Fruit fly (Drosophila melanogaster): Measurements from ENCODE around the gene CG15533.

The CG15533 gene

dm6 chr3R:30425622-30426021 lies 3.0 kb upstream of the CG15533 start (continued):
- TF ChIP-seq CG2199 (GFP tag; IDR thresholded peaks at IDR 0.05): no peak
- no peak for TF ChIP-seq NC2β (GFP tag; optimal IDR thresholded peaks at IDR 0.05)
- TF ChIP-seq pros (GFP tag; optimal IDR thresholded peaks at IDR 0.05): no peak
- no peak for TF ChIP-seq CG17186 (GFP tag; optimal IDR thresholded peaks at IDR 0.05)
- no peak for TF ChIP-seq BtbVII (GFP tag; optimal IDR thresholded peaks at IDR 0.05)
- TF ChIP-seq CG3995 (GFP tag; optimal IDR thresholded peaks at IDR 0.05): peak; percentile 72
- TF ChIP-seq Adf1 (GFP tag; IDR thresholded peaks at IDR 0.05): no peak
- TF ChIP-seq row (GFP tag; IDR thresholded peaks at IDR 0.05): peak; percentile 17; the same call in 1 of the 3 replicates
- no peak for TF ChIP-seq CG11696 (GFP tag; IDR thresholded peaks at IDR 0.05)
- TF ChIP-seq org-1 (GFP tag; optimal IDR thresholded peaks at IDR 0.05): no peak

dm6 chr3R:30426626-30427025 lies 2.0 kb upstream of the CG15533 start:
- TF ChIP-seq CG2116 (GFP tag; optimal IDR thresholded peaks at IDR 0.05): no peak
- TF ChIP-seq tin (GFP tag; optimal IDR thresholded peaks at IDR 0.05): no peak
- TF ChIP-seq ems (GFP tag; optimal IDR thresholded peaks at IDR 0.05): no peak
- no peak for TF ChIP-seq zen2 (GFP tag; IDR thresholded peaks at IDR 0.05; ENCODE audit: partially characterized antibody)
- TF ChIP-seq fd102C (GFP tag; optimal IDR thresholded peaks at IDR 0.05): no peak
- no peak for TF ChIP-seq sens (GFP tag)
- no peak for TF ChIP-seq az2 (GFP tag; optimal IDR thresholded peaks at IDR 0.05)
- TF ChIP-seq so (GFP tag; IDR thresholded peaks at IDR 0.05): no peak
- no peak for TF ChIP-seq CG3281 (GFP tag; optimal IDR thresholded peaks at IDR 0.05)
- no peak for TF ChIP-seq Meics (GFP tag; optimal IDR thresholded peaks at IDR 0.05)
- TF ChIP-seq CG18476 (GFP tag; optimal IDR thresholded peaks at IDR 0.05): no peak
- no peak for TF ChIP-seq CG10979 (tag; optimal IDR thresholded peaks at IDR 0.05)

dm6 chr3R:30427805-30428359 lies 738 bp upstream of the CG15533 start, which contains the start of gene CG2218:
CG2218 (minus strand) TSS chr3R:30428276.
- peak; percentile 26 for TF ChIP-seq CG7987 (GFP tag; optimal IDR thresholded peaks at IDR 0.05)
- peak; percentile 30; the same call in 1 of the 4 replicates for TF ChIP-seq chinmo (GFP tag; IDR thresholded peaks at IDR 0.05; ENCODE audit: partially characterized antibody)
- TF ChIP-seq gcm (GFP tag; optimal IDR thresholded peaks at IDR 0.05): no peak
- TF ChIP-seq esg (GFP tag; conservative IDR thresholded peaks at IDR 0.05): no peak
- peak; percentile 71 for TF ChIP-seq Ets97D (GFP tag; optimal IDR thresholded peaks at IDR 0.05)
- TF ChIP-seq Ssrp (tag; optimal IDR thresholded peaks at IDR 0.05): no peak
- TF ChIP-seq CG2116 (GFP tag; optimal IDR thresholded peaks at IDR 0.05): peak; percentile 49
- peak; percentile 24 for TF ChIP-seq jumu (GFP tag; optimal IDR thresholded peaks at IDR 0.05)
- TF ChIP-seq CG4854 (GFP tag; optimal IDR thresholded peaks at IDR 0.05): no peak
- TF ChIP-seq Rfx (GFP tag; IDR thresholded peaks at IDR 0.05): peak; percentile 44
- TF ChIP-seq vvl (GFP tag; IDR thresholded peaks at IDR 0.05): peak; percentile 28; the same call in 1 of the 2 replicates
- no peak for TF ChIP-seq CG17802 (tag; optimal IDR thresholded peaks at IDR 0.05)
- TF ChIP-seq Sin3A (optimal IDR thresholded peaks at IDR 0.05): peak; percentile 46
- peak; percentile 43 for TF ChIP-seq mirr (GFP tag; optimal IDR thresholded peaks at IDR 0.05)
- TF ChIP-seq bowl (GFP tag; IDR thresholded peaks at IDR 0.05): no peak
- peak; percentile 25 for TF ChIP-seq Lhr (GFP tag; optimal IDR thresholded peaks at IDR 0.05)
- TF ChIP-seq HmgZ (tag; optimal IDR thresholded peaks at IDR 0.05): peak; percentile 78
- TF ChIP-seq pzg (GFP tag; optimal IDR thresholded peaks at IDR 0.05): peak; percentile 96
- peak; percentile 52 for TF ChIP-seq zen (tag; optimal IDR thresholded peaks at IDR 0.05)
- peak; percentile 91 for TF ChIP-seq phol (tag; optimal IDR thresholded peaks at IDR 0.05)
- TF ChIP-seq gfzf (GFP tag; optimal IDR thresholded peaks at IDR 0.05): peak; percentile 95
- TF ChIP-seq CG10979 (tag; optimal IDR thresholded peaks at IDR 0.05): no peak
- TF ChIP-seq YL-1 (GFP tag; optimal IDR thresholded peaks at IDR 0.05): peak; percentile 80
- TF ChIP-seq Myb (GFP tag; optimal IDR thresholded peaks at IDR 0.05): peak; percentile 65
- TF ChIP-seq CG3995 (GFP tag; optimal IDR thresholded peaks at IDR 0.05): peak; percentile 80
- no peak for TF ChIP-seq Antp (GFP tag; optimal IDR thresholded peaks at IDR 0.05)
- TF ChIP-seq CG13287 (GFP tag; IDR thresholded peaks at IDR 0.05; ENCODE audit: partially characterized antibody): peak; percentile 49; the same call in 1 of the 2 replicates
- peak; percentile 64 for TF ChIP-seq CG17186 (GFP tag; optimal IDR thresholded peaks at IDR 0.05)
- TF ChIP-seq Jarid2 (GFP tag; optimal IDR thresholded peaks at IDR 0.05): no peak
- peak; percentile 53; the same call in 1 of the 3 replicates for TF ChIP-seq CG6791 (GFP tag; IDR thresholded peaks at IDR 0.05; ENCODE audit: partially characterized antibody)

All from whole organism, embryonic.